Worm (Caenorhabditis elegans) whole organism, late embryonic: Measurements from ENCODE around the gene gpa-7.
A peak's percentile ranks its signal among the peaks of the same experiment; 100 is the strongest.

Experiments
- F13H6.1 ChIP-seq: sonication (generic microtip); optimal IDR thresholded peaks from 2 replicates; lab custom pipeline; 2016; ENCODE audit warnings: missing genetic modification characterization, missing compliant biosample characterization
- T23F11.4 ChIP-seq: fragments of 200-800 bp; sonication (Bioruptor generic); optimal IDR thresholded peaks from 2 replicates; lab custom pipeline; 2018; ENCODE audit warnings: mild to moderate bottlenecking, missing genetic modification characterization, missing compliant biosample characterization
- Y22D7AL.16 ChIP-seq: sonication (generic microtip); optimal IDR thresholded peaks from 2 replicates; lab custom pipeline; 2016; ENCODE audit warnings: missing genetic modification characterization, missing compliant biosample characterization
- ahr-1 ChIP-seq: sonication (generic microtip); optimal IDR thresholded peaks from 2 replicates; lab custom pipeline; 2016; ENCODE audit warnings: missing genetic modification characterization, missing compliant biosample characterization
- ama-1 ChIP-seq: fragments of 150-350 bp; optimal IDR thresholded peaks from 2 replicates; lab custom pipeline; 2014
- ceh-19 ChIP-seq: fragments of 200-800 bp; sonication (Bioruptor generic); optimal IDR thresholded peaks from 2 replicates; lab custom pipeline; 2018; ENCODE audit warnings: mild to moderate bottlenecking, missing genetic modification characterization, missing compliant biosample characterization
- ceh-2 ChIP-seq: sonication (generic microtip); optimal IDR thresholded peaks from 2 replicates; lab custom pipeline; 2016; ENCODE audit warnings: missing genotype, missing genetic modification characterization, missing compliant biosample characterization
- ceh-24 ChIP-seq: sonication (generic microtip); optimal IDR thresholded peaks from 2 replicates; lab custom pipeline; 2016; ENCODE audit warnings: mild to moderate bottlenecking, missing genetic modification characterization, missing compliant biosample characterization
- ceh-30 ChIP-seq: fragments of 150-350 bp; optimal IDR thresholded peaks from 2 replicates; lab custom pipeline; 2014; ENCODE audit warnings: missing biosample characterization, missing genetic modification characterization
- ceh-31 ChIP-seq: sonication (generic microtip); optimal IDR thresholded peaks from 2 replicates; lab custom pipeline; 2016; ENCODE audit warnings: missing genetic modification characterization, missing compliant biosample characterization
- ceh-45 ChIP-seq: fragments of 200-800 bp; sonication (Bioruptor generic); IDR thresholded peaks from 2 replicates; pipeline ENCODE4 v1.3.6; 2022; ENCODE audit warnings: missing genetic modification reagents, missing genetic modification characterization, missing compliant biosample characterization
- ceh-6 ChIP-seq: fragments of 200-800 bp; sonication (Bioruptor generic); optimal IDR thresholded peaks from 2 replicates; lab custom pipeline; 2018; ENCODE audit warnings: mild to moderate bottlenecking, missing genetic modification characterization, missing compliant biosample characterization
- ceh-9 ChIP-seq: sonication (generic microtip); optimal IDR thresholded peaks from 2 replicates; lab custom pipeline; 2016; ENCODE audit warnings: mild to moderate bottlenecking, missing genetic modification characterization, inconsistent platforms, missing compliant biosample characterization
- dmd-4 ChIP-seq: sonication (generic microtip); optimal IDR thresholded peaks from 2 replicates; lab custom pipeline; 2016; ENCODE audit warnings: borderline replicate concordance, missing genetic modification characterization, missing compliant biosample characterization
- dve-1 ChIP-seq: sonication (generic microtip); optimal IDR thresholded peaks from 2 replicates; lab custom pipeline; 2017; ENCODE audit warnings: antibody characterized with exemption, mild to moderate bottlenecking, missing genetic modification characterization, missing compliant biosample characterization
- elt-2 ChIP-seq: sonication (generic microtip); optimal IDR thresholded peaks from 2 replicates; lab custom pipeline; 2016; ENCODE audit warnings: missing genetic modification reagents, missing genetic modification characterization, missing compliant biosample characterization
- elt-4 ChIP-seq: sonication (generic microtip); optimal IDR thresholded peaks from 2 replicates; lab custom pipeline; 2016; ENCODE audit warnings: missing genetic modification characterization, missing compliant biosample characterization
- fax-1 ChIP-seq: sonication (generic microtip); optimal IDR thresholded peaks from 2 replicates; lab custom pipeline; 2016; ENCODE audit warnings: missing genotype, missing genetic modification characterization, missing compliant biosample characterization
- hlh-13 ChIP-seq: fragments of 200-800 bp; sonication (Bioruptor generic); optimal IDR thresholded peaks from 2 replicates; lab custom pipeline; 2018; ENCODE audit warnings: mild to moderate bottlenecking, missing genetic modification characterization, missing compliant biosample characterization
- hlh-30 ChIP-seq: sonication (generic microtip); optimal IDR thresholded peaks from 2 replicates; lab custom pipeline; 2017; ENCODE audit warnings: antibody characterized with exemption, missing genetic modification characterization, missing compliant biosample characterization; ENCODE audit not compliant: insufficient read depth
- hlh-6 ChIP-seq: sonication (generic microtip); optimal IDR thresholded peaks from 2 replicates; lab custom pipeline; 2016; ENCODE audit warnings: missing genotype, missing genetic modification characterization, missing compliant biosample characterization
- lin-11 ChIP-seq: fragments of 200-800 bp; sonication (Bioruptor generic); optimal IDR thresholded peaks from 2 replicates; lab custom pipeline; 2018; ENCODE audit warnings: mild to moderate bottlenecking, missing genetic modification characterization, missing compliant biosample characterization
- madf-2 ChIP-seq: sonication (generic microtip); optimal IDR thresholded peaks from 2 replicates; lab custom pipeline; 2017; ENCODE audit warnings: missing genetic modification characterization, missing compliant biosample characterization
- mec-3 ChIP-seq: sonication (generic microtip); optimal IDR thresholded peaks from 2 replicates; lab custom pipeline; 2016; ENCODE audit warnings: borderline replicate concordance, missing genetic modification characterization, missing compliant biosample characterization
- nhr-11 ChIP-seq: fragments of 150-350 bp; optimal IDR thresholded peaks from 2 replicates; lab custom pipeline; 2014; ENCODE audit warnings: missing biosample characterization, missing genetic modification characterization
- nhr-232 ChIP-seq: sonication (generic microtip); optimal IDR thresholded peaks from 2 replicates; lab custom pipeline; 2016; ENCODE audit warnings: missing genetic modification characterization, missing compliant biosample characterization
- pag-3 ChIP-seq: sonication (generic microtip); optimal IDR thresholded peaks from 2 replicates; lab custom pipeline; 2016; ENCODE audit warnings: missing compliant biosample characterization, missing genetic modification characterization, borderline replicate concordance
- pat-9 ChIP-seq: fragments of 200-800 bp; sonication (Bioruptor generic); optimal IDR thresholded peaks from 2 replicates; lab custom pipeline; 2018; ENCODE audit warnings: mild to moderate bottlenecking, missing genetic modification characterization, moderate library complexity, missing compliant biosample characterization
- pax-1 ChIP-seq: fragments of 150-350 bp; optimal IDR thresholded peaks from 2 replicates; lab custom pipeline; 2014; ENCODE audit warnings: missing biosample characterization, missing genetic modification characterization
- pha-2 ChIP-seq: sonication (generic microtip); optimal IDR thresholded peaks from 2 replicates; lab custom pipeline; 2017; ENCODE audit warnings: mild to moderate bottlenecking, missing genetic modification characterization, missing compliant biosample characterization
- pha-4 ChIP-seq: fragments of 150-350 bp; optimal IDR thresholded peaks from 2 replicates; lab custom pipeline; 2018; ENCODE audit warnings: missing biosample characterization, missing genetic modification reagents, missing genetic modification characterization
- pros-1 ChIP-seq: fragments of 150-350 bp; optimal IDR thresholded peaks from 2 replicates; lab custom pipeline; 2014; ENCODE audit warnings: missing biosample characterization, missing genetic modification reagents, missing genetic modification characterization
- rnt-1 ChIP-seq: sonication (generic microtip); optimal IDR thresholded peaks from 2 replicates; lab custom pipeline; 2016; ENCODE audit warnings: missing genetic modification characterization, missing compliant biosample characterization
- sdc-2 ChIP-seq: sonication (generic microtip); optimal IDR thresholded peaks from 2 replicates; lab custom pipeline; 2016; ENCODE audit warnings: missing genotype, missing genetic modification characterization, missing compliant biosample characterization
- syd-9 ChIP-seq: sonication (generic microtip); optimal IDR thresholded peaks from 2 replicates; lab custom pipeline; 2016; ENCODE audit warnings: mild to moderate bottlenecking, missing genetic modification characterization, moderate library complexity, missing compliant biosample characterization
- tbx-2 ChIP-seq: sonication (generic microtip); optimal IDR thresholded peaks from 2 replicates; lab custom pipeline; 2016; ENCODE audit warnings: missing genetic modification characterization, missing compliant biosample characterization
- tbx-7 ChIP-seq: sonication (generic microtip); optimal IDR thresholded peaks from 2 replicates; lab custom pipeline; 2016; ENCODE audit warnings: missing genotype, missing genetic modification characterization, missing compliant biosample characterization
- ttx-3 ChIP-seq: sonication (generic microtip); optimal IDR thresholded peaks from 2 replicates; lab custom pipeline; 2016; ENCODE audit warnings: missing genetic modification reagents, missing genetic modification characterization, missing compliant biosample characterization
- unc-3 ChIP-seq, 2 experiments: fragments of 200-800 bp in 1 of 2; sonication (Bioruptor generic) in 1 of 2; sonication (generic microtip) in 1 of 2; conservative IDR thresholded peaks in 1 of 2; optimal IDR thresholded peaks in 1 of 2; 2 replicates each; pipeline versions ENCODE4 v1.3.6 to Lab custom; 2016 to 2022; ENCODE audit warnings: missing compliant biosample characterization in 2 of 2, missing genetic modification characterization in 2 of 2, missing genetic modification reagents in 1 of 2
- unc-42 ChIP-seq: sonication (generic microtip); optimal IDR thresholded peaks from 2 replicates; lab custom pipeline; 2016; ENCODE audit warnings: missing genotype, missing genetic modification characterization, missing compliant biosample characterization
- unc-55 ChIP-seq: sonication (generic microtip); optimal IDR thresholded peaks from 2 replicates; lab custom pipeline; 2017; ENCODE audit warnings: missing biosample characterization, missing genetic modification reagents, missing genetic modification characterization
- zip-5 ChIP-seq: sonication (generic microtip); optimal IDR thresholded peaks from 2 replicates; lab custom pipeline; 2016; ENCODE audit warnings: missing genetic modification characterization, missing compliant biosample characterization
- ztf-16 ChIP-seq: sonication (generic microtip); optimal IDR thresholded peaks from 2 replicates; lab custom pipeline; 2017; ENCODE audit warnings: missing genetic modification characterization, missing compliant biosample characterization

Gene gpa-7

DNA sequence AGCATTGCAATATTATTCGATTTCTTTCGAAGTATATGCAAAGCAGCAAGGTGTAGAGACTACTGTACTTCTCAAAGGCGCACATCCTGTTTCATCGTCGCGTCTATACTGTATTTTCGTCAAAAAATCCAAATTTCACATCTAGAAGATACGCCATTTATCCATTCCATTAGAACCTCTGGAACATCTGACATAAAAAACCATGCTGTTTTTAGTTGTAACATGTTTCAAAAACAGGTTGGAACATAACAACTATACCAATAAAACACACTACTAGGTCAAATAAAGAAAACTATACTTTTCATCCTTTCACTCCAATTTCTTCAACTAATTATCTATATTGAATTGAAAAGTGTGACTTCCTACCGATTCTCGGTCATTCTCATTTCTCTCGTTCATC is 43.5 kb upstream of the gpa-7 start, which contains the start of gene ugt-59:
Gene ugt-59 (plus strand): TSS at position 301 of the 400 bp plus-strand sequence.
- TF ChIP-seq tbx-7 (tag; lab: Kevin White, UChicago), result no peak
- TF ChIP-seq ceh-30 (tag; lab: Kevin White, UChicago), result no peak
- TF ChIP-seq pha-2 (tag; lab: Kevin White, UChicago), result no peak
- no peak for TF ChIP-seq ceh-31
- TF ChIP-seq nhr-232 (tag; lab: Kevin White, UChicago), result no peak
- no peak for TF ChIP-seq elt-2 (tag; lab: Kevin White, UChicago)
- TF ChIP-seq pax-1 (tag; lab: Kevin White, UChicago), result no peak
- TF ChIP-seq mec-3, result no peak
- TF ChIP-seq rnt-1, result no peak

ce11 chrIV:10366018-10366417 is 37.8 kb upstream of the gpa-7 start, which contains the start of gene sir-2.1:
Gene sir-2.1, minus strand, starts transcription at chrIV:10366229.
- peak; percentile 38 for TF ChIP-seq hlh-30
- no peak for TF ChIP-seq ahr-1 (tag; lab: Kevin White, UChicago)
- peak; percentile 0 for TF ChIP-seq unc-42 (tag; lab: Kevin White, UChicago)

ce11 chrIV:10367740-10368246 is 36.0 kb upstream of the gpa-7 start, which contains the start of gene pges-2:
Gene pges-2, minus strand, starts transcription at chrIV:10367790.
- TF ChIP-seq zip-5 (tag; lab: Kevin White, UChicago) (no peak), sdc-2 (tag; lab: Kevin White, UChicago) (no peak), elt-4 (tag; lab: Kevin White, UChicago) (no peak), mec-3 (no peak), pat-9 (tag; lab: Kevin White, UChicago) (no peak), hlh-6 (tag; lab: Kevin White, UChicago) (no peak), ceh-45 (GFP tag; lab: Robert Waterston, UW) (no peak), pros-1 (tag; lab: Kevin White, UChicago) (no peak), pag-3 (tag; lab: Kevin White, UChicago) (no peak), lin-11 (tag; lab: Kevin White, UChicago) (no peak), nhr-232 (tag; lab: Kevin White, UChicago) (no peak), pha-4 (tag; lab: Kevin White, UChicago) (no peak), fax-1 (tag; lab: Kevin White, UChicago) (no peak), ceh-6 (GFP tag; lab: Kevin White, UChicago) (no peak), pha-2 (tag; lab: Kevin White, UChicago) (no peak), unc-55 (no peak), Y22D7AL.16 (tag; lab: Kevin White, UChicago) (no peak), ttx-3 (tag; lab: Kevin White, UChicago) (no peak), T23F11.4 (GFP tag; lab: Kevin White, UChicago) (no peak)

ce11 chrIV:10368326-10368725 is 35.5 kb upstream of the gpa-7 start, which contains the start of gene iars-1:
Gene iars-1, plus strand, starts transcription at chrIV:10368601.
- no peak for TF ChIP-seq mec-3
- TF ChIP-seq ceh-9 (tag; lab: Kevin White, UChicago), result no peak
- no peak for TF ChIP-seq unc-3 (GFP tag; conservative IDR thresholded peaks at IDR 0.05; lab: Robert Waterston, UW)
- TF ChIP-seq unc-3 (tag; optimal IDR thresholded peaks at IDR 0.05; lab: Kevin White, UChicago), result no peak
- TF ChIP-seq ceh-31, result no peak
- no peak for TF ChIP-seq dmd-4 (tag; lab: Kevin White, UChicago)

- peak; percentile 6 for TF ChIP-seq tbx-2 (tag; lab: Kevin White, UChicago)
- TF ChIP-seq madf-2 (tag; lab: Kevin White, UChicago), result no peak
- no peak for TF ChIP-seq ceh-2 (tag; lab: Kevin White, UChicago)
- no peak for TF ChIP-seq hlh-30
- TF ChIP-seq ama-1 (lab: Kevin White, UChicago), result no peak
- TF ChIP-seq F13H6.1 (tag; lab: Kevin White, UChicago), result no peak
- no peak for TF ChIP-seq hlh-13 (GFP tag; lab: Kevin White, UChicago)
- peak; percentile 38 for TF ChIP-seq fax-1 (tag; lab: Kevin White, UChicago)
- TF ChIP-seq syd-9 (tag; lab: Kevin White, UChicago), result no peak
- peak; percentile 7 for TF ChIP-seq ztf-16 (tag; lab: Kevin White, UChicago)
- no peak for TF ChIP-seq hlh-6 (tag; lab: Kevin White, UChicago)
- no peak for TF ChIP-seq pha-4 (tag; lab: Kevin White, UChicago)
- TF ChIP-seq elt-2 (tag; lab: Kevin White, UChicago), result peak; percentile 34
- TF ChIP-seq dve-1 (tag; lab: Kevin White, UChicago), result peak; percentile 20
- TF ChIP-seq lin-11 (tag; lab: Kevin White, UChicago), result peak; percentile 9
- TF ChIP-seq Y22D7AL.16 (tag; lab: Kevin White, UChicago), result no peak
- no peak for TF ChIP-seq pat-9 (tag; lab: Kevin White, UChicago)
- no peak for TF ChIP-seq ceh-19
- TF ChIP-seq nhr-11, result no peak
- TF ChIP-seq ceh-31, result peak; percentile 30
- no peak for TF ChIP-seq ceh-24 (tag; lab: Kevin White, UChicago)
These were observed 30.0 kb upstream of the gpa-7 start, which contains the start of gene mpz-5 for ce11 chrIV:10373772-10374288. Gene mpz-5, minus strand, starts transcription at chrIV:10373822.
